Fruit fly (Drosophila melanogaster): ENCODE data around the gene CG43774.

The CG43774 gene

DNA sequence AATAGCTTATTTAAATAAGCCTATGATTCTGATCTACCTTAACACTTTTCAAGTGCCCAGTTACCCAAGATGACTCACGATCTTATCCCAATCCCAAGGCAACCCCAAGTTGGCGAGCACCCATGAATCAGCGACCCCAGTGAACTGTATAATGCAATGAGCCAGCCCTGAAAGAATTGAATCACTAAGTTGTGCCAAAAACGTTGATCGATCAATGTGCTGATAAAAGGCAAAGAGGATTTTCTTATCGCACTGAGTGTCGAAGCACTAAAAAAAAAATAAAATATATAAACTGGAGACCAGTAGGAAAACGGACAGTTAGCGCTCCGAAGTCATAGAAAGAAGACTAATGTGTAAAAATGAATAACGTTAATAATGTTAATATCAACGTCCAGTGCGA lies at the start of gene CG43774:
Gene CG43774 (plus strand): TSS at position 301 of the 400 bp plus-strand sequence.
- TF ChIP-seq CG14655 (GFP tag; optimal IDR thresholded peaks at IDR 0.05): no peak
- TF ChIP-seq CG4496 (GFP tag; IDR thresholded peaks at IDR 0.05): no peak
- no peak for TF ChIP-seq CG8301 (tag; optimal IDR thresholded peaks at IDR 0.05)
- TF ChIP-seq EcR (GFP tag; optimal IDR thresholded peaks at IDR 0.05): no peak
- no peak for TF ChIP-seq Snoo (tag; optimal IDR thresholded peaks at IDR 0.05)

DNA sequence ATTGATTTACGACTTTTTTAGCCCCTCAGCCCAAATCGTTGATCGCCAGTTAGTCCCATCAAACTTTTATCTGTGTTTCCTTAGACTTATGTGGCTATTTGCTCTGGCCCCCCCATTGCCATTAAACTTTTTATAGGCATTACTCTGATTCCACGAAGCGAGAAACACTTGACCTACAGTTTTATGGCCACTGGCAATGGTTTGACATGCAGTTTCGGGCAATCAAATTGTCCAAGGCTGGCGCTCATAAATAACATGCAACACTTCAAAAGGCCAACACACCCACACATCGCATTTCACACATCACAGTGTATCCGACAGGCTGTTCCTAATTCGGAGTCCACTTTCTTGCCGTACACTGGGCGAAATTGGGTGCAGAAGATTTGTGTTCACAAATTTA lies 40.1 kb upstream of the CG43774 start:
- no peak for TF ChIP-seq CG8159 (tag; optimal IDR thresholded peaks at IDR 0.05)
- no peak for TF ChIP-seq gl (tag; optimal IDR thresholded peaks at IDR 0.05)
- no peak for TF ChIP-seq CG8301 (tag; optimal IDR thresholded peaks at IDR 0.05)
- no peak for TF ChIP-seq CG12605 (GFP tag; IDR thresholded peaks at IDR 0.05)
- TF ChIP-seq CG14655 (GFP tag; optimal IDR thresholded peaks at IDR 0.05): no peak
- no peak for TF ChIP-seq CG10348 (GFP tag; IDR thresholded peaks at IDR 0.05)
- TF ChIP-seq CG15710 (tag; optimal IDR thresholded peaks at IDR 0.05): no peak
- no peak for TF ChIP-seq CG9948 (tag; optimal IDR thresholded peaks at IDR 0.05)
- TF ChIP-seq CG32121 (GFP tag; IDR thresholded peaks at IDR 0.05): no peak
- no peak for TF ChIP-seq Ets98B (GFP tag; IDR thresholded peaks at IDR 0.05)
- no peak for TF ChIP-seq Snoo (tag; optimal IDR thresholded peaks at IDR 0.05)
- TF ChIP-seq rn (GFP tag; IDR thresholded peaks at IDR 0.05): no peak
- TF ChIP-seq CG17806 (tag; optimal IDR thresholded peaks at IDR 0.05): no peak
- TF ChIP-seq CG34367 (tag; optimal IDR thresholded peaks at IDR 0.05): no peak
- no peak for TF ChIP-seq Pif1A (GFP tag; optimal IDR thresholded peaks at IDR 0.05)
- TF ChIP-seq Pif1B (GFP tag; optimal IDR thresholded peaks at IDR 0.05): no peak
- no peak for TF ChIP-seq EcR (GFP tag; optimal IDR thresholded peaks at IDR 0.05)
- TF ChIP-seq D1 (tag; optimal IDR thresholded peaks at IDR 0.05): no peak
- no peak for TF ChIP-seq CG13204 (GFP tag; optimal IDR thresholded peaks at IDR 0.05)

DNA sequence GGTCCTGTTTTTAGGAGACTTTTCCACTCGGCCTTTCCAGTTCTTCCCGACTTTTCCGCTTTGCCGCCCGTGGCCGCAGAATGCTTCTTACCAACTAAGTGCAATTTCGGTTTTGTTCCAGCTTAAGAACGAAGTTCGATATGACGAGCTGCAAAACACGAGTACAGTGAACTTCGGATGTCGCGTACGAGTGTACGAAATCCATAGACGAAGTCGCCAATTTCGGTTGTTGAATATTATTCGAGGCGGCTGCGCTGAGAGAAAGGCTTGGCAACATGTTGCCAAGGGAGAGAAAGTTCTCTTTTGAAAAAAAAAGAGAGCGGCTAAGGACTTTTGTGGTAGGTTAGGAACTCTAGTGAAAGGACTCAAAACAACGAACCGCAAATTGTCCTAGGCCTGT lies 16.8 kb upstream of the CG43774 start, which contains the start of gene fred:
Gene fred (minus strand): TSS at position 76 of the 400 bp plus-strand sequence.
- TF ChIP-seq Pif1A (GFP tag; optimal IDR thresholded peaks at IDR 0.05) (no peak), Pif1B (GFP tag; optimal IDR thresholded peaks at IDR 0.05) (no peak), CG12605 (GFP tag; IDR thresholded peaks at IDR 0.05) (no peak), EcR (GFP tag; optimal IDR thresholded peaks at IDR 0.05) (no peak), Snoo (tag; optimal IDR thresholded peaks at IDR 0.05) (no peak), CG8159 (tag; optimal IDR thresholded peaks at IDR 0.05) (no peak), CG34367 (tag; optimal IDR thresholded peaks at IDR 0.05) (no peak), CG4496 (GFP tag; IDR thresholded peaks at IDR 0.05) (no peak), CG14655 (GFP tag; optimal IDR thresholded peaks at IDR 0.05) (no peak), CG15710 (tag; optimal IDR thresholded peaks at IDR 0.05) (no peak), CG9948 (tag; optimal IDR thresholded peaks at IDR 0.05) (no peak), Ets98B (GFP tag; IDR thresholded peaks at IDR 0.05) (no peak)

DNA sequence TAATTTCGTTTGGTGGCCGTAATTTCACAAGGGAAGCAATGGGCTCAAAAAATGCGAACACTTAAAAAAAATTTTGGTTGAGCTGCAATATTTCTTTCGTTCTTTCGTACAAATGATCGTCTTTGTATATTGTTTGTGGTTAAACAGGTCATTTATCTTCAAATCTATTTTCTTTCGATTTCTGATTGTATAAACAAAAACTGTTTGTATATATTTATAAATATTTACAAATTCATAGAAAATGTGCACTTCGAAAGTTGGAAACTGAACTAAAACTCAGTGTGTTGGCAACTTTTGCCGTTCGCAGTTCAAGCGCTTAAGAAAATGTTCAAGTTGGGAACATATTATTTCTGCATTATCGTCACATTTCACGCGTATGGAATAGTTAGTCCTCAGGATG lies 8.7 kb upstream of the CG43774 start, which contains the start of gene CG43797:
Gene CG43797 (plus strand): TSS at position 301 of the 400 bp plus-strand sequence.
- TF ChIP-seq Pif1B (GFP tag; optimal IDR thresholded peaks at IDR 0.05) (no peak), CG14655 (GFP tag; optimal IDR thresholded peaks at IDR 0.05) (no peak), CG4496 (GFP tag; IDR thresholded peaks at IDR 0.05) (no peak), CG15710 (tag; optimal IDR thresholded peaks at IDR 0.05) (no peak), fd96Ca (GFP tag; IDR thresholded peaks at IDR 0.05) (no peak), CG34367 (tag; optimal IDR thresholded peaks at IDR 0.05) (no peak), D1 (tag; optimal IDR thresholded peaks at IDR 0.05) (no peak), CG17806 (tag; optimal IDR thresholded peaks at IDR 0.05) (no peak), rn (GFP tag; IDR thresholded peaks at IDR 0.05) (no peak), CG13204 (GFP tag; optimal IDR thresholded peaks at IDR 0.05) (no peak), CG9948 (tag; optimal IDR thresholded peaks at IDR 0.05) (no peak), CG12605 (GFP tag; IDR thresholded peaks at IDR 0.05) (no peak), Pif1A (GFP tag; optimal IDR thresholded peaks at IDR 0.05) (no peak)

DNA sequence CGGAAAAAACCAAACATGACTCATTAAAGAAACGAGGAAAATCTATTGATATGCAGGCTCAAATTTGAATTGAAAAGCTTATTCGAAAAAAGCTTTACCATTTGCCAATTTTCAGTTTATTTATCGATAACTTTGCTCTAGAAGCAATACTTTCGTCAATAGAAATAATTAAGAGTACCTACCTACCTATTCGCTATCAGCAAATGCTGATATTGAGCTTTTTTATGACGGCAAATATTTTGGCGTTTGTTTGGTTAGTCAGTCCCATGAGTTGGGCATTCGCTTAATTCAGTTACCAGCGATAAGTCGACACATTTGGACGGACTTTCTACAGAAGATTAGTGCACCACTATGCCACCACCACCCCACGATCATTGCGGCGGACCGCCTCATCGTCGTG lies 4.7 kb upstream of the CG43774 start, which contains the start of gene CG34176:
Gene CG34176 (plus strand): TSS at position 301 of the 400 bp plus-strand sequence.
- TF ChIP-seq CG14655 (GFP tag; optimal IDR thresholded peaks at IDR 0.05): no peak
- no peak for TF ChIP-seq CG8301 (tag; optimal IDR thresholded peaks at IDR 0.05)
- TF ChIP-seq fd96Ca (GFP tag; IDR thresholded peaks at IDR 0.05): no peak
- no peak for TF ChIP-seq CG34367 (tag; optimal IDR thresholded peaks at IDR 0.05)
- no peak for TF ChIP-seq CG13204 (GFP tag; optimal IDR thresholded peaks at IDR 0.05)

DNA sequence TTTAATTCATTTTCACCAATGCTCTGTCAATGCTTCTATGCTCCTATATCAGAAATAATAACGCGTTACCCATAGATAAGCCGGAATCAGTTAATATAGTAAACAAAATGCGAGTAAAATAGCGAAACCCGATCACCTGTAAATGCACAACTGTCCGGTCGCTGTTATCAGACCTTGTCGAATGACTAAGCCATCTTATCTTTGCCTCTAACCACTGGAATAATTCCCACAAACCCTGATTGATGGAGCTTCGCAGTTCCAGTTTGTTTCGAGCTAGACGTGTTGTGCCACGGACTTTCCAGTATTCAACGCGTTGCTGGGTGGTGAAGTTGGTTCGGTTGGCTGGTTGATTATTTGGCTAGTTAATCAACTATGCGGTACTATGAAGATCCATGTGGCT lies 3.8 kb upstream of the CG43774 start, which contains the start of gene CG15422:
Gene CG15422 (plus strand): TSS at position 301 of the 400 bp plus-strand sequence.
- TF ChIP-seq CG32121 (GFP tag; IDR thresholded peaks at IDR 0.05): no peak
- TF ChIP-seq CG9948 (tag; optimal IDR thresholded peaks at IDR 0.05): no peak
- TF ChIP-seq CG8301 (tag; optimal IDR thresholded peaks at IDR 0.05): no peak
- no peak for TF ChIP-seq CG14655 (GFP tag; optimal IDR thresholded peaks at IDR 0.05)

DNA sequence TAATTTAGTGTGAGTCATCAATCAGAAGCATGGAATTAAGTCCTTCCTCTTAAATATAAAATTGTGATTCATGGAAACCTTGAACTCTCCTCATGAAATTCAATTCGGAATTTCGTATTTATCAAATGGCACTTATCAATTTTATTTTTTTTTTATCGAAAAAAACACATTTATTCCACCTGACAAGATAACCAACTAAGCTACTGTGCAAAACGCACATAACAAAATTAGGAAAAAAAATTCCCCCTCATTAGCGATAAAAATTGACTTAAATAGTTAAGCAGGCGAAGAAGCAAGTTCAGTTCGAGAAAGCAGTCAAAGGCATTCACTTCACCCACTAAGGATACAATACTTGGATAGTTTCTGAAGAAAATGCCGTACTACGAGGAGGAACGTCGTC lies 2.7 kb upstream of the CG43774 start, which contains the start of gene CG15423:
Gene CG15423 (plus strand): TSS at position 301 of the 400 bp plus-strand sequence.
- TF ChIP-seq CG13204 (GFP tag; optimal IDR thresholded peaks at IDR 0.05): no peak
- TF ChIP-seq CG12605 (GFP tag; IDR thresholded peaks at IDR 0.05): no peak
- no peak for TF ChIP-seq CG8301 (tag; optimal IDR thresholded peaks at IDR 0.05)
- TF ChIP-seq CG8159 (tag; optimal IDR thresholded peaks at IDR 0.05): no peak
- TF ChIP-seq Pif1B (GFP tag; optimal IDR thresholded peaks at IDR 0.05): no peak
- TF ChIP-seq CG4496 (GFP tag; IDR thresholded peaks at IDR 0.05): no peak
- no peak for TF ChIP-seq Ets98B (GFP tag; IDR thresholded peaks at IDR 0.05)
- TF ChIP-seq CG9948 (tag; optimal IDR thresholded peaks at IDR 0.05): no peak
- no peak for TF ChIP-seq CG14655 (GFP tag; optimal IDR thresholded peaks at IDR 0.05)

Data from whole organism, pupa.